Worm (Caenorhabditis elegans) whole organism, L3 larva: Measurements from ENCODE around the gene C50E3.9.

Source experiments
- R02D3.7 ChIP-seq: fragments of 150-350 bp; optimal IDR thresholded peaks from 2 replicates; lab custom pipeline; 2014; ENCODE audit warnings: missing biosample characterization, missing genetic modification characterization
- ZK546.5 ChIP-seq: sonication (generic microtip); optimal IDR thresholded peaks from 2 replicates; lab custom pipeline; 2017; ENCODE audit warnings: missing biosample characterization, missing genetic modification characterization
- aly-2 ChIP-seq: fragments of 150-350 bp; optimal IDR thresholded peaks from 2 replicates; lab custom pipeline; 2014; ENCODE audit warnings: missing biosample characterization, missing genetic modification characterization
- ama-1 ChIP-seq: fragments of 150-350 bp; optimal IDR thresholded peaks from 2 replicates; lab custom pipeline; 2018
- ceh-16 ChIP-seq: sonication (generic microtip); optimal IDR thresholded peaks from 2 replicates; lab custom pipeline; 2017; ENCODE audit warnings: missing biosample characterization, missing genetic modification characterization
- ceh-28 ChIP-seq: fragments of 150-350 bp; optimal IDR thresholded peaks from 2 replicates; lab custom pipeline; 2014; ENCODE audit warnings: missing biosample characterization, missing genetic modification reagents, missing genetic modification characterization
- ceh-82 ChIP-seq: fragments of 150-350 bp; optimal IDR thresholded peaks from 2 replicates; lab custom pipeline; 2014; ENCODE audit warnings: missing biosample characterization, missing genetic modification characterization
- ceh-9 ChIP-seq: sonication (generic microtip); optimal IDR thresholded peaks from 2 replicates; lab custom pipeline; 2018; ENCODE audit warnings: missing biosample characterization, missing genetic modification characterization
- daf-12 ChIP-seq: fragments of 150-350 bp; optimal IDR thresholded peaks from 2 replicates; lab custom pipeline; 2014; ENCODE audit warnings: missing biosample characterization, missing genetic modification reagents, missing genetic modification characterization
- egl-27 ChIP-seq: sonication (generic microtip); optimal IDR thresholded peaks from 4 replicates; lab custom pipeline; 2017; ENCODE audit warnings: missing biosample characterization, missing genetic modification reagents, missing genetic modification characterization
- elt-2 ChIP-seq: sonication (generic microtip); optimal IDR thresholded peaks from 2 replicates; lab custom pipeline; 2016; ENCODE audit warnings: missing genetic modification reagents, mild to moderate bottlenecking, missing genetic modification characterization, missing compliant biosample characterization
- elt-3 ChIP-seq, 3 experiments: fragments of 150-350 bp in 1 of 3; sonication (generic microtip) in 2 of 3; optimal IDR thresholded peaks; 2 replicates in 2 of 3; 4 replicates in 1 of 3; lab custom pipeline; 2014 to 2017; ENCODE audit warnings: missing biosample characterization in 3 of 3, missing genetic modification characterization in 3 of 3
- eor-1 ChIP-seq, 2 experiments: fragments of 150-350 bp; optimal IDR thresholded peaks; 2 replicates each; lab custom pipeline; 2014 to 2018; ENCODE audit warnings: missing biosample characterization in 2 of 2, missing genetic modification characterization in 2 of 2
- fkh-10 ChIP-seq: sonication (generic microtip); optimal IDR thresholded peaks from 2 replicates; lab custom pipeline; 2017; ENCODE audit warnings: missing biosample characterization, missing genetic modification reagents, missing genetic modification characterization
- fkh-2 ChIP-seq: fragments of 150-350 bp; optimal IDR thresholded peaks from 2 replicates; lab custom pipeline; 2014; ENCODE audit warnings: missing biosample characterization, missing genetic modification reagents, missing genetic modification characterization
- fos-1 ChIP-seq: fragments of 150-350 bp; optimal IDR thresholded peaks from 2 replicates; lab custom pipeline; 2014; ENCODE audit warnings: missing biosample characterization, missing genetic modification characterization
- lin-15B ChIP-seq: fragments of 150-350 bp; optimal IDR thresholded peaks from 2 replicates; lab custom pipeline; 2014; ENCODE audit warnings: missing biosample characterization, missing genetic modification characterization
- mdl-1 ChIP-seq: fragments of 150-350 bp; optimal IDR thresholded peaks from 2 replicates; lab custom pipeline; 2014; ENCODE audit warnings: missing biosample characterization, missing genetic modification characterization
- mml-1 ChIP-seq: fragments of 150-350 bp; sonication (generic microtip); optimal IDR thresholded peaks from 3 replicates; lab custom pipeline; 2014; ENCODE audit warnings: missing biosample characterization, missing genetic modification characterization
- nfya-1 ChIP-seq: sonication (generic microtip); optimal IDR thresholded peaks from 2 replicates; lab custom pipeline; 2017; ENCODE audit warnings: missing genetic modification characterization, mild to moderate bottlenecking, missing compliant biosample characterization, antibody characterized with exemption, moderate library complexity; ENCODE audit not compliant: insufficient read depth
- nhr-11 ChIP-seq: fragments of 150-350 bp; optimal IDR thresholded peaks from 2 replicates; lab custom pipeline; 2014; ENCODE audit warnings: missing biosample characterization, missing genetic modification characterization
- nhr-12 ChIP-seq: fragments of 150-350 bp; optimal IDR thresholded peaks from 2 replicates; lab custom pipeline; 2014; ENCODE audit warnings: missing biosample characterization, missing genetic modification characterization
- nhr-23 ChIP-seq: fragments of 150-350 bp; optimal IDR thresholded peaks from 2 replicates; lab custom pipeline; 2014; ENCODE audit warnings: missing biosample characterization, missing genetic modification reagents, missing genetic modification characterization
- nhr-237 ChIP-seq: fragments of 150-350 bp; optimal IDR thresholded peaks from 2 replicates; lab custom pipeline; 2014; ENCODE audit warnings: missing biosample characterization, missing genetic modification characterization
- nhr-67 ChIP-seq: fragments of 150-350 bp; optimal IDR thresholded peaks from 2 replicates; lab custom pipeline; 2014; ENCODE audit warnings: missing biosample characterization, missing genetic modification characterization
- nhr-76 ChIP-seq: fragments of 150-350 bp; sonication (generic microtip); optimal IDR thresholded peaks from 5 replicates; lab custom pipeline; 2014; ENCODE audit warnings: missing biosample characterization, missing genetic modification characterization
- nhr-77 ChIP-seq: fragments of 150-350 bp; optimal IDR thresholded peaks from 2 replicates; lab custom pipeline; 2014; ENCODE audit warnings: missing biosample characterization, missing genetic modification characterization
- pha-4 ChIP-seq: fragments of 150-350 bp; optimal IDR thresholded peaks from 2 replicates; lab custom pipeline; 2014; ENCODE audit warnings: missing biosample characterization, missing genetic modification reagents, missing genetic modification characterization
- sea-2 ChIP-seq: fragments of 150-350 bp; sonication (generic microtip); optimal IDR thresholded peaks from 4 replicates; lab custom pipeline; 2014; ENCODE audit warnings: missing biosample characterization, missing genetic modification reagents, missing genetic modification characterization
- skn-1 ChIP-seq: fragments of 150-350 bp; optimal IDR thresholded peaks from 2 replicates; lab custom pipeline; 2014; ENCODE audit warnings: missing biosample characterization, missing genetic modification characterization
- snpc-4 ChIP-seq: fragments of 150-350 bp; optimal IDR thresholded peaks from 2 replicates; lab custom pipeline; 2014; ENCODE audit warnings: missing biosample characterization, missing genetic modification characterization
- tbx-2 ChIP-seq: sonication (generic microtip); optimal IDR thresholded peaks from 2 replicates; lab custom pipeline; 2016; ENCODE audit warnings: mild to moderate bottlenecking, missing genetic modification characterization, missing compliant biosample characterization
- unc-39 ChIP-seq: sonication (generic microtip); optimal IDR thresholded peaks from 4 replicates; lab custom pipeline; 2017; ENCODE audit warnings: missing biosample characterization, missing genetic modification characterization
- unc-62 ChIP-seq: fragments of 150-350 bp; sonication (generic microtip); optimal IDR thresholded peaks from 4 replicates; lab custom pipeline; 2014; ENCODE audit warnings: missing biosample characterization, missing genetic modification reagents, missing genetic modification characterization
- zag-1 ChIP-seq: fragments of 150-350 bp; optimal IDR thresholded peaks from 2 replicates; lab custom pipeline; 2014; ENCODE audit warnings: missing biosample characterization, missing genetic modification characterization
- ztf-11 ChIP-seq: fragments of 150-350 bp; optimal IDR thresholded peaks from 2 replicates; lab custom pipeline; 2014; ENCODE audit warnings: missing biosample characterization, missing genetic modification characterization
- ztf-4 ChIP-seq: fragments of 150-350 bp; optimal IDR thresholded peaks from 2 replicates; lab custom pipeline; 2014; ENCODE audit warnings: missing biosample characterization, missing genetic modification characterization

Gene C50E3.9

ce11 chrV:7570290-7570689 is 29.8 kb downstream of the C50E3.9 start, which contains the start of gene clec-212:
TSS of gene clec-212 (minus strand) at chrV:7570390.
- TF ChIP-seq mml-1 (tag; lab: Kevin White, UChicago) (no peak), ztf-4 (tag; lab: Kevin White, UChicago) (no peak), nhr-12 (tag; lab: Kevin White, UChicago) (no peak), fkh-10 (GFP tag; lab: Kevin White, UChicago) (no peak), snpc-4 (no peak), aly-2 (tag; lab: Kevin White, UChicago) (no peak), egl-27 (tag; lab: Kevin White, UChicago) (no peak), ceh-82 (tag; lab: Kevin White, UChicago) (no peak), nhr-23 (tag; lab: Kevin White, UChicago) (no peak), nhr-77 (no peak)
- TF ChIP-seq, all 47 proteins: peak for 0

DNA sequence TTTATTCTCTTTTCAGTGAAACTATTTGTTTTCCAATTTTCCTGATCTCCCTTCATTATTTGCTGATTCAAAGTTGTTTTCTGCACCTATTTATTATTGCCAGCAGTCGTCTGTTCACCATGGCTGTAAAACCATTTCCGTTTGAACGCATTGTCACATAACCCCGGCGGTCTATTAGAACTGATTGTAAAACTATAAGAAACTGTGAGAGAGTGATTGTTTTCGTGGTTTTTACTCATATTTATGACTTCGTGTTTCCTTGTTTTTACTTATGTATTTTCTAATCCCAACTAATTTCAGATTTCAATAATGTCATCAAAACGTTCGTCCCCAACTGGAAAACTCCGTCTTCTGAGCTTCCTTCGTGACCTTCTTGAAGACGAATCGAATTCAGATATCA is 37.1 kb downstream of the C50E3.9 start, which contains the start of gene F19F10.1:
Gene F19F10.1, plus strand, starts transcription at position 301 of the 400 bp plus-strand sequence.
- TF ChIP-seq ztf-11 (tag; lab: Kevin White, UChicago): no peak
- TF ChIP-seq unc-39 (tag; lab: Kevin White, UChicago): no peak
- TF ChIP-seq ceh-82 (tag; lab: Kevin White, UChicago): no peak
- no peak for TF ChIP-seq unc-62 (GFP tag; lab: Kevin White, UChicago)
- TF ChIP-seq ceh-28 (tag; lab: Kevin White, UChicago): no peak

DNA sequence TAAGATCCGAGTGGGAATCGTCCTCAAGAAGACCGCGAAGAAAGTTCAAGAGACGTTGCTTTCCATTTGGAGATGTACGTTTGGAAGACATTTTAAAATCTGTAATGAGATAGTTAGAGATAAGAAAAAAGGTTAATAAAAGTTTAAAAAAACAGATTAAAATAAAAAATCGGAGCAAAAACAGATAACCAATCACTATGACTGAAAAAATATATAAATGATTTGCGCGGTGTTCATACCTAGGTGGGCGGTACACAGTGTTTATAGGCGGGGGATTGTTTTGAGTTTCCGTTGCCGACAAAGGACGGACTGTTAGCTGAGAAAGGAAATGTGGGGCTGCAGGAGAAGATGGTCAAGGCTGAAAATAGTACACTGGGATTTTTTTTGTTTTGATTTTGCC is 41.4 kb downstream of the C50E3.9 start, which contains the start of gene ets-7:
Gene ets-7, minus strand, starts transcription at position 101 of the 400 bp plus-strand sequence.
- no peak for TF ChIP-seq skn-1
- no peak for TF ChIP-seq mdl-1 (tag; lab: Kevin White, UChicago)
- no peak for TF ChIP-seq sea-2
- TF ChIP-seq eor-1 (tag; optimal IDR thresholded peaks at IDR 0.05; lab: Kevin White, UChicago): no peak
- TF ChIP-seq elt-3 (tag; optimal IDR thresholded peaks at IDR 0.05; lab: Kevin White, UChicago): no peak
- TF ChIP-seq ceh-9 (tag; lab: Kevin White, UChicago): no peak

ce11 chrV:7555875-7556274 is 44.2 kb downstream of the C50E3.9 start:
- TF ChIP-seq unc-39 (tag; lab: Kevin White, UChicago) (no peak), nhr-77 (no peak), nfya-1 (tag; lab: Kevin White, UChicago) (no peak), ceh-16 (tag; lab: Kevin White, UChicago) (no peak), ceh-9 (tag; lab: Kevin White, UChicago) (no peak), unc-62 (GFP tag; lab: Kevin White, UChicago) (no peak), ZK546.5 (no peak), tbx-2 (tag; lab: Kevin White, UChicago) (no peak), nhr-76 (tag; lab: Kevin White, UChicago) (no peak), nhr-67 (tag; lab: Kevin White, UChicago) (no peak), ztf-4 (tag; lab: Kevin White, UChicago) (no peak), R02D3.7 (tag; lab: Kevin White, UChicago) (no peak), fos-1 (tag; lab: Kevin White, UChicago) (no peak), fkh-10 (GFP tag; lab: Kevin White, UChicago) (no peak), pha-4 (tag; lab: Kevin White, UChicago) (no peak), nhr-237 (no peak), daf-12 (no peak), mml-1 (tag; lab: Kevin White, UChicago) (no peak)

DNA sequence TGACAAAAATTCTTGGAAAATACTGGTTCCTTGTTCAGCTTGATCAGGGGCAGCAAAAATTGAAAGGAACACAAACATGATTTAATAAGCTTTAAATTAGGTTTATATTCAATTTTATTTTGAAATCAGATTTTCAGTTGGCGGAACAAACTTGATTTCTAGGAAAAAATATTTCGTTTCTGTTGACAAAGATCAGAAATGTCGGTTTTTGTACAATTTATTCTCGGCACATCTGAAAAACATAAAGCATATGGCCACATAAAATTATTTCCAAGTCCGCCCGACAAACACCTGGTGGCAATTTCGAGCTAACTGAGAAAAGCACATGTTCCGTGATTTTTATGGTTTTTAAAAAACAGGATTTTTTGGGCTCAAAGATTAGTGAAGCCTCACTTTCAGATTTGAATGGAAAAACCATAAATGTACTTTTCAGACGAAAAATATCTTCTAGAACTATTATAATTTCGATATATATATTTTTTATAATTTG is 46.1 kb downstream of the C50E3.9 start, which contains the start of gene ttr-10:
Gene ttr-10, minus strand, starts transcription at position 51 of the 490 bp plus-strand sequence.
- TF ChIP-seq ama-1 (lab: Kevin White, UChicago): no peak

DNA sequence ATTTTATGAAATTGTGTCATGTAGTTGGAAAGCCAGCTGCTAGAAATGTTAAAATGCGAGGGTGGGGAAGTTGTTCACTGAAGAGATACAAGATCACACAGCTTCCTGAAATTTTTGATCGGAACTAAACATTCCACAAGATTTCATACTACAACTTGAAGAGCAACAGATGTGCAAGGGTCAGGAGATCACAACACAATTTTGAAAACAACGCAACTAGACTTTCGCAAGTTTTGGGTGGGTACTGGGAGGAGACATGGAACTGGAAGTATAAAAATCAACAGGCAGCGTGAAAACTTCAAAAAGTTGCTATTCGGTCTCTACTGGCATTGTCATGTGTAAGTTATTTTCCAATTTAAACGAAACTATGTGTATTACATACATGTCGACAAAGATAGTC is 48.2 kb downstream of the C50E3.9 start, which contains the start of gene F19F10.3:
Gene F19F10.3, plus strand, starts transcription at position 301 of the 400 bp plus-strand sequence.
- TF ChIP-seq nhr-76 (tag; lab: Kevin White, UChicago): no peak
- no peak for TF ChIP-seq nhr-11 (tag; lab: Kevin White, UChicago)
- TF ChIP-seq elt-2 (tag; lab: Kevin White, UChicago): no peak
- TF ChIP-seq R02D3.7 (tag; lab: Kevin White, UChicago): no peak
- TF ChIP-seq fkh-2 (tag; lab: Kevin White, UChicago): no peak
- no peak for TF ChIP-seq zag-1 (tag; lab: Kevin White, UChicago)
- TF ChIP-seq fkh-10 (GFP tag; lab: Kevin White, UChicago): no peak
- TF ChIP-seq egl-27 (tag; lab: Kevin White, UChicago): no peak
- no peak for TF ChIP-seq lin-15B (tag; lab: Kevin White, UChicago)
- no peak for TF ChIP-seq fos-1 (tag; lab: Kevin White, UChicago)
- no peak for TF ChIP-seq nhr-67 (tag; lab: Kevin White, UChicago)
- no peak for TF ChIP-seq nhr-77
- TF ChIP-seq unc-62 (GFP tag; lab: Kevin White, UChicago): no peak
